Worm (Caenorhabditis elegans) whole organism, L2 larva: ENCODE measurements around the gene ZK632.4.

Experiments
- C34F6.9 ChIP-seq: fragments of 150-350 bp; optimal IDR thresholded peaks from 2 replicates; lab custom pipeline; 2014; ENCODE audit warnings: missing biosample characterization, missing genetic modification characterization
- F13H6.1 ChIP-seq: sonication (generic microtip); optimal IDR thresholded peaks from 2 replicates; lab custom pipeline; 2016; ENCODE audit warnings: missing genetic modification characterization, missing compliant biosample characterization
- R02D3.7 ChIP-seq: fragments of 150-350 bp; optimal IDR thresholded peaks from 2 replicates; lab custom pipeline; 2014; ENCODE audit warnings: missing biosample characterization, missing genetic modification characterization
- Y55F3AM.14 ChIP-seq: fragments of 200-800 bp; sonication (Bioruptor generic); optimal IDR thresholded peaks from 2 replicates; lab custom pipeline; 2018; ENCODE audit warnings: mild to moderate bottlenecking, missing genetic modification characterization, missing compliant biosample characterization
- ZK546.5 ChIP-seq: sonication (generic microtip); optimal IDR thresholded peaks from 2 replicates; lab custom pipeline; 2017; ENCODE audit warnings: missing biosample characterization, missing genetic modification characterization
- alr-1 ChIP-seq: fragments of 150-350 bp; optimal IDR thresholded peaks from 2 replicates; lab custom pipeline; 2014; ENCODE audit warnings: missing biosample characterization, missing genetic modification characterization
- aly-2 ChIP-seq: fragments of 150-350 bp; optimal IDR thresholded peaks from 2 replicates; lab custom pipeline; 2014; ENCODE audit warnings: missing biosample characterization, missing genetic modification characterization
- ama-1 ChIP-seq: fragments of 150-350 bp; optimal IDR thresholded peaks from 2 replicates; lab custom pipeline; 2018; ENCODE audit warnings: inconsistent platforms
- blmp-1 ChIP-seq: sonication (generic microtip); optimal IDR thresholded peaks from 2 replicates; lab custom pipeline; 2017; ENCODE audit warnings: missing genetic modification characterization, mild to moderate bottlenecking, missing compliant biosample characterization, antibody characterized with exemption, moderate library complexity; ENCODE audit not compliant: insufficient read depth
- ceh-16 ChIP-seq: fragments of 150-350 bp; optimal IDR thresholded peaks from 2 replicates; lab custom pipeline; 2014; ENCODE audit warnings: missing biosample characterization, missing genetic modification characterization
- ceh-82 ChIP-seq: fragments of 150-350 bp; optimal IDR thresholded peaks from 2 replicates; lab custom pipeline; 2014; ENCODE audit warnings: missing biosample characterization, missing genetic modification characterization
- crh-2 ChIP-seq: sonication (generic microtip); optimal IDR thresholded peaks from 2 replicates; lab custom pipeline; 2017; ENCODE audit warnings: missing biosample characterization, missing genetic modification characterization
- dmd-4 ChIP-seq: sonication (generic microtip); optimal IDR thresholded peaks from 2 replicates; lab custom pipeline; 2017; ENCODE audit warnings: missing biosample characterization, missing genetic modification characterization
- egl-27 ChIP-seq: sonication (generic microtip); optimal IDR thresholded peaks from 3 replicates; lab custom pipeline; 2017; ENCODE audit warnings: missing biosample characterization, missing genetic modification reagents, missing genetic modification characterization
- elt-1 ChIP-seq: fragments of 150-350 bp; optimal IDR thresholded peaks from 2 replicates; lab custom pipeline; 2014; ENCODE audit warnings: missing biosample characterization, missing genetic modification characterization
- elt-3 ChIP-seq: sonication (generic microtip); optimal IDR thresholded peaks from 2 replicates; lab custom pipeline; 2017; ENCODE audit warnings: missing biosample characterization, missing genetic modification characterization
- fos-1 ChIP-seq: fragments of 150-350 bp; optimal IDR thresholded peaks from 2 replicates; lab custom pipeline; 2014; ENCODE audit warnings: missing biosample characterization, missing genetic modification characterization
- gmeb-1 ChIP-seq: fragments of 150-350 bp; optimal IDR thresholded peaks from 2 replicates; lab custom pipeline; 2014; ENCODE audit warnings: missing biosample characterization, missing genetic modification characterization
- lin-11 ChIP-seq: fragments of 150-350 bp; sonication (generic microtip); optimal IDR thresholded peaks from 2 replicates; lab custom pipeline; 2014; ENCODE audit warnings: missing biosample characterization, missing genetic modification characterization, inconsistent platforms, mixed read lengths
- lin-13 ChIP-seq: fragments of 150-350 bp; optimal IDR thresholded peaks from 2 replicates; lab custom pipeline; 2014; ENCODE audit warnings: missing biosample characterization, missing genetic modification reagents, missing genetic modification characterization
- lin-39 ChIP-seq: fragments of 150-350 bp; optimal IDR thresholded peaks from 2 replicates; lab custom pipeline; 2014; ENCODE audit warnings: missing biosample characterization, missing genetic modification reagents, missing genetic modification characterization
- lsy-2 ChIP-seq, 2 experiments: fragments of 150-350 bp in 1 of 2; sonication (generic microtip) in 1 of 2; optimal IDR thresholded peaks; 2 replicates each; lab custom pipeline; 2014 to 2017; ENCODE audit warnings: missing biosample characterization in 2 of 2, missing genetic modification characterization in 2 of 2
- mab-5 ChIP-seq: fragments of 150-350 bp; optimal IDR thresholded peaks from 2 replicates; lab custom pipeline; 2014; ENCODE audit warnings: missing biosample characterization, missing genetic modification characterization
- mbf-1 ChIP-seq: sonication (generic microtip); optimal IDR thresholded peaks from 2 replicates; lab custom pipeline; 2017; ENCODE audit warnings: missing biosample characterization, missing genetic modification characterization
- mdl-1 ChIP-seq, 2 experiments: fragments of 150-350 bp in 1 of 2; sonication (generic microtip) in 1 of 2; optimal IDR thresholded peaks; 2 replicates each; lab custom pipeline; 2017; ENCODE audit warnings: missing biosample characterization in 2 of 2, missing genetic modification characterization in 2 of 2
- nhr-10 ChIP-seq: sonication (generic microtip); optimal IDR thresholded peaks from 2 replicates; lab custom pipeline; 2017; ENCODE audit warnings: missing biosample characterization, missing genetic modification characterization
- nhr-11 ChIP-seq: fragments of 150-350 bp; optimal IDR thresholded peaks from 2 replicates; lab custom pipeline; 2014; ENCODE audit warnings: missing biosample characterization, missing genetic modification characterization
- nhr-12 ChIP-seq: fragments of 150-350 bp; optimal IDR thresholded peaks from 2 replicates; lab custom pipeline; 2014; ENCODE audit warnings: missing biosample characterization, missing genetic modification characterization
- nhr-129 ChIP-seq: fragments of 150-350 bp; optimal IDR thresholded peaks from 2 replicates; lab custom pipeline; 2014; ENCODE audit warnings: missing biosample characterization, missing genetic modification characterization
- nhr-21 ChIP-seq: fragments of 150-350 bp; optimal IDR thresholded peaks from 2 replicates; lab custom pipeline; 2014; ENCODE audit warnings: missing biosample characterization, missing genetic modification characterization
- nhr-23 ChIP-seq: fragments of 150-350 bp; optimal IDR thresholded peaks from 2 replicates; lab custom pipeline; 2014; ENCODE audit warnings: missing biosample characterization, missing genetic modification reagents, missing genetic modification characterization
- nhr-237 ChIP-seq: fragments of 150-350 bp; optimal IDR thresholded peaks from 2 replicates; lab custom pipeline; 2014; ENCODE audit warnings: missing biosample characterization, missing genetic modification characterization
- nhr-25 ChIP-seq: fragments of 150-350 bp; sonication (generic microtip); optimal IDR thresholded peaks from 3 replicates; lab custom pipeline; 2014; ENCODE audit warnings: missing biosample characterization, missing genetic modification characterization
- nhr-6 ChIP-seq: fragments of 150-350 bp; optimal IDR thresholded peaks from 2 replicates; lab custom pipeline; 2014; ENCODE audit warnings: missing biosample characterization, missing genetic modification characterization
- nhr-77 ChIP-seq: fragments of 150-350 bp; optimal IDR thresholded peaks from 2 replicates; lab custom pipeline; 2014; ENCODE audit warnings: missing biosample characterization, missing genetic modification characterization
- peb-1 ChIP-seq: fragments of 150-350 bp; optimal IDR thresholded peaks from 2 replicates; lab custom pipeline; 2014; ENCODE audit warnings: missing biosample characterization, missing genetic modification characterization
- sem-4 ChIP-seq: fragments of 150-350 bp; optimal IDR thresholded peaks from 2 replicates; lab custom pipeline; 2014; ENCODE audit warnings: missing biosample characterization, missing genetic modification reagents, missing genetic modification characterization
- skn-1 ChIP-seq: sonication (generic microtip); optimal IDR thresholded peaks from 2 replicates; lab custom pipeline; 2017; ENCODE audit warnings: missing biosample characterization, missing genetic modification characterization
- sma-3 ChIP-seq: sonication (generic microtip); optimal IDR thresholded peaks from 2 replicates; lab custom pipeline; 2016; ENCODE audit warnings: missing genetic modification reagents, missing genetic modification characterization, missing compliant biosample characterization
- sma-9 ChIP-seq, 2 experiments: fragments of 150-350 bp in 1 of 2; sonication (generic microtip) in 1 of 2; optimal IDR thresholded peaks; 2 replicates each; lab custom pipeline; 2014 to 2016; ENCODE audit warnings: missing genetic modification characterization in 2 of 2, mild to moderate bottlenecking in 1 of 2, missing biosample characterization in 1 of 2, missing compliant biosample characterization in 1 of 2, missing genetic modification reagents in 1 of 2, moderate library complexity in 1 of 2
- snpc-4 ChIP-seq: fragments of 150-350 bp; optimal IDR thresholded peaks from 2 replicates; lab custom pipeline; 2014; ENCODE audit warnings: missing biosample characterization, missing genetic modification characterization
- unc-39 ChIP-seq: fragments of 150-350 bp; optimal IDR thresholded peaks from 2 replicates; lab custom pipeline; 2014; ENCODE audit warnings: missing biosample characterization, missing genetic modification characterization
- unc-55 ChIP-seq: fragments of 150-350 bp; sonication (generic microtip); optimal IDR thresholded peaks from 3 replicates; lab custom pipeline; 2014; ENCODE audit warnings: missing biosample characterization, missing genetic modification reagents, missing genetic modification characterization
- unc-62 ChIP-seq: fragments of 150-350 bp; optimal IDR thresholded peaks from 2 replicates; lab custom pipeline; 2014; ENCODE audit warnings: missing biosample characterization, missing genetic modification reagents, missing genetic modification characterization
- zag-1 ChIP-seq: fragments of 150-350 bp; optimal IDR thresholded peaks from 2 replicates; lab custom pipeline; 2014; ENCODE audit warnings: missing biosample characterization, missing genetic modification characterization
- ztf-1 ChIP-seq: fragments of 200-800 bp; sonication (Bioruptor generic); conservative IDR thresholded peaks from 2 replicates; pipeline ENCODE4 v1.3.6; 2022; ENCODE audit warnings: missing genetic modification characterization, missing compliant biosample characterization
- ztf-11 ChIP-seq: sonication (generic microtip); optimal IDR thresholded peaks from 2 replicates; lab custom pipeline; 2017; ENCODE audit warnings: missing biosample characterization, missing genetic modification characterization
- ztf-4 ChIP-seq: fragments of 150-350 bp; optimal IDR thresholded peaks from 2 replicates; lab custom pipeline; 2014; ENCODE audit warnings: missing biosample characterization, missing genetic modification characterization

ZK632.4 gene

ce11 chrIII:9823748-9824147, 16.5 kb upstream of the ZK632.4 start:
- TF ChIP-seq sem-4 (tag; lab: Kevin White, UChicago) (no peak), ztf-4 (tag; lab: Kevin White, UChicago) (no peak), elt-1 (tag; lab: Kevin White, UChicago) (no peak)

ce11 chrIII:9822942-9823341, 15.7 kb upstream of the ZK632.4 start, which contains the start of gene arl-5:
TSS of gene arl-5 (plus strand) at chrIII:9823242.
- TF ChIP-seq ceh-82 (no peak), nhr-11 (tag; lab: Kevin White, UChicago) (no peak)

ce11 chrIII:9818763-9819162, 11.5 kb upstream of the ZK632.4 start, which contains the start of gene panl-3:
TSS of gene panl-3 (plus strand) at chrIII:9819056.
- TF ChIP-seq mbf-1 (tag; lab: Kevin White, UChicago) = no peak
- peak; percentile 71 for TF ChIP-seq sem-4 (tag; lab: Kevin White, UChicago)
- no peak for TF ChIP-seq ztf-1 (GFP tag; lab: Robert Waterston, UW)
- no peak for TF ChIP-seq egl-27
- no peak for TF ChIP-seq nhr-77 (tag; lab: Kevin White, UChicago)
- no peak for TF ChIP-seq R02D3.7 (tag; lab: Kevin White, UChicago)
- no peak for TF ChIP-seq aly-2
- no peak for TF ChIP-seq alr-1 (tag; lab: Kevin White, UChicago)
- TF ChIP-seq nhr-11 (tag; lab: Kevin White, UChicago) = no peak
- peak; percentile 53 for TF ChIP-seq crh-2
- TF ChIP-seq sma-3 (GFP tag; lab: Kevin White, UChicago) = peak; percentile 72
- peak; percentile 91 for TF ChIP-seq nhr-129
- TF ChIP-seq lin-11 (tag; lab: Kevin White, UChicago) = peak; percentile 41
- peak; percentile 82 for TF ChIP-seq C34F6.9 (tag; lab: Kevin White, UChicago)
- peak; percentile 0 for TF ChIP-seq ztf-4 (tag; lab: Kevin White, UChicago)
- TF ChIP-seq unc-39 (tag; lab: Kevin White, UChicago) = no peak
- no peak for TF ChIP-seq skn-1 (tag; lab: Kevin White, UChicago)
- TF ChIP-seq lsy-2 (tag; optimal IDR thresholded peaks at IDR 0.05; lab: Kevin White, UChicago) = peak; percentile 42 to 75
- peak; percentile 48 for TF ChIP-seq nhr-21 (tag; lab: Kevin White, UChicago)
- TF ChIP-seq zag-1 (tag; lab: Kevin White, UChicago) = no peak
- no peak for TF ChIP-seq ZK546.5 (tag; lab: Kevin White, UChicago)
- TF ChIP-seq nhr-6 (tag; lab: Kevin White, UChicago) = no peak
- TF ChIP-seq ztf-11 (tag; lab: Kevin White, UChicago) = no peak
- TF ChIP-seq F13H6.1 (tag; lab: Kevin White, UChicago) = peak; percentile 55
- TF ChIP-seq lin-39 (tag; lab: Kevin White, UChicago) = no peak
- peak; percentile 12 for TF ChIP-seq fos-1 (tag; lab: Kevin White, UChicago)
- TF ChIP-seq nhr-25 = peak; percentile 67
- peak; percentile 65 for TF ChIP-seq gmeb-1 (tag; lab: Kevin White, UChicago)
- no peak for TF ChIP-seq ama-1 (lab: Kevin White, UChicago)
- TF ChIP-seq unc-55 = peak; percentile 56
- TF ChIP-seq elt-3 = no peak
- no peak for TF ChIP-seq snpc-4 (tag; lab: Kevin White, UChicago)
- no peak for TF ChIP-seq nhr-10 (tag; lab: Kevin White, UChicago)
- TF ChIP-seq dmd-4 = no peak
- TF ChIP-seq nhr-12 (tag; lab: Kevin White, UChicago) = no peak
- TF ChIP-seq nhr-23 (tag; lab: Kevin White, UChicago) = no peak
- TF ChIP-seq mdl-1 (tag; optimal IDR thresholded peaks at IDR 0.05; lab: Kevin White, UChicago) = peak in 1 of 2 experiments; percentile 79
- TF ChIP-seq ceh-16 = no peak
- no peak for TF ChIP-seq unc-62 (GFP tag; lab: Kevin White, UChicago)
- no peak for TF ChIP-seq ceh-82
- peak; percentile 42 for TF ChIP-seq sma-9 (GFP tag; optimal IDR thresholded peaks at IDR 0.05; lab: Kevin White, UChicago)
- TF ChIP-seq sma-9 (tag; optimal IDR thresholded peaks at IDR 0.05; lab: Kevin White, UChicago) = no peak
- TF ChIP-seq nhr-237 = no peak
- TF ChIP-seq mab-5 (tag; lab: Kevin White, UChicago) = no peak
- peak; percentile 4 for TF ChIP-seq blmp-1 (tag; lab: Kevin White, UChicago)
- TF ChIP-seq peb-1 (tag; lab: Kevin White, UChicago) = no peak
- TF ChIP-seq lin-13 (GFP tag; lab: Kevin White, UChicago) = peak; percentile 51
- TF ChIP-seq Y55F3AM.14 (GFP tag; lab: Kevin White, UChicago) = no peak
- TF ChIP-seq elt-1 (tag; lab: Kevin White, UChicago) = no peak
- TF ChIP-seq, all 48 proteins: peak for 18
